Fruit fly (Drosophila melanogaster): Measurements from ENCODE around the gene CG1801.

CG1801 gene

DNA sequence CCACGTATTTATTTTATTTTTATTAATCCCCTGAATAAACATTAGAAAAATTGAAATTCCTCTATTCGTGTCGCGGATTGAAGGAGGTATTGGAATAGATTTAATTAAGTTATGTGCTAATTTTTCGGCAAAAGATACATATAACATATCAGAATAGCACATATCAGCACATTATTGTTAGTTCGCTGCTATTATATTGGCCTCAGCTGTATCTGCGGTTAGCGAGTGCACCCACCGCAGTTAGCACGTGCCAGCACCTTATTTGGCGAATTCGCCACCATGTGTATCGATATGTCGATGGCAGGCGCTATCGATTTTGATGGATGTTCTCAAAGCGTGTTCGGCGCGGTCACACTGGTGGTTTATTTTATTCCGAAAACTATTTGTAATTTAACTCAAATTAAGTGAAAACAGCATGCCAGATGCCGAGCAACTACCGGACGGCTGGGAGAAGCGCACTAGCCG is 27.7 kb upstream of the CG1801 start, which contains the start of gene dod (continued):
- TF ChIP-seq fd85E (GFP tag; optimal IDR thresholded peaks at IDR 0.05) (no peak), esn (GFP tag; optimal IDR thresholded peaks at IDR 0.05) (peak; percentile 67), fkh (GFP tag; optimal IDR thresholded peaks at IDR 0.05) (no peak), ss (GFP tag; optimal IDR thresholded peaks at IDR 0.05) (no peak), Sox15 (GFP tag; optimal IDR thresholded peaks at IDR 0.05) (no peak), CG31627 (GFP tag; optimal IDR thresholded peaks at IDR 0.05) (peak; percentile 53), Hr38 (GFP tag; optimal IDR thresholded peaks at IDR 0.05) (no peak), CG16779 (tag; optimal IDR thresholded peaks at IDR 0.05) (no peak), Blimp-1 (GFP tag; optimal IDR thresholded peaks at IDR 0.05) (no peak), vri (GFP tag; optimal IDR thresholded peaks at IDR 0.05) (no peak), lz (GFP tag; optimal IDR thresholded peaks at IDR 0.05) (peak; percentile 53), Ets96B (tag; optimal IDR thresholded peaks at IDR 0.05) (peak; percentile 54), Smox (GFP tag; optimal IDR thresholded peaks at IDR 0.05) (peak; percentile 53), CG32006 (GFP tag; optimal IDR thresholded peaks at IDR 0.05) (peak; percentile 60), CG6163 (GFP tag; IDR thresholded peaks at IDR 0.05) (peak; percentile 50; the same call in 1 of the 3 replicates), CG11902 (GFP tag; optimal IDR thresholded peaks at IDR 0.05) (no peak), salr (GFP tag; optimal IDR thresholded peaks at IDR 0.05) (no peak), Eip78C (GFP tag) (peak; percentile 85), eg (GFP tag; IDR thresholded peaks at IDR 0.05) (peak; percentile 74; the same call in 2 of the 3 replicates), CG4318 (GFP tag; optimal IDR thresholded peaks at IDR 0.05) (no peak), Hr39 (GFP tag; optimal IDR thresholded peaks at IDR 0.05) (peak; percentile 53), pdm3 (GFP tag; optimal IDR thresholded peaks at IDR 0.05) (no peak), Hr4 (GFP tag; optimal IDR thresholded peaks at IDR 0.05) (peak; percentile 54), Eip75B (GFP tag; optimal IDR thresholded peaks at IDR 0.05) (no peak), CG15336 (GFP tag; IDR thresholded peaks at IDR 0.05) (peak; percentile 55), CG10669 (GFP tag; optimal IDR thresholded peaks at IDR 0.05) (no peak), OdsH (GFP tag; optimal IDR thresholded peaks at IDR 0.05) (no peak), CG11294 (GFP tag; IDR thresholded peaks at IDR 0.05) (no peak)

DNA sequence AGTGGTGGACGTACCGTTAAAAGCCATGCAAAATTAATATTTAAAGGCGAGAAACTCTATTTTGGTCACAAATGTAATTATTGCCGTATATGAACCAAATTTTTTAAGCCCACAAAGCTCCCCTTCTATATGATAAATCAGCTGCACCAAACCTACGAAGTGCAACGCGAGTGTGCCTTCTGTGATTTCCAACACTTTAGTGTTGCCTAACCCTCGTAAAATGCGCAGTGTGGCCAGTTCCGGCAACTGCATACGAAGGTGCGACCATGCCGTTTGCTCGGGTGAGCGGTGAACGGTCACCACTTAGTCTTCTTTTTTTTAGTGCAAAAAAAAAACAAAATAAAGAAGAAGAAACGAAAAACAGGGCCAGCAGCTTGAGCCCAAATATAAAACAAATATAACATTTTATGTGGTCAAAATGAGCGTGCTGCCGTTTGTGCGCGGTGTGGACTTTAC is 22.2 kb upstream of the CG1801 start, which contains the start of the genes tty and fliI:
TSS of gene tty (minus strand) at position 201 of the 456 bp plus-strand sequence.
TSS of gene fliI (plus strand) at position 266 of the 456 bp plus-strand sequence.
- peak; percentile 89 for TF ChIP-seq Ets96B (tag; optimal IDR thresholded peaks at IDR 0.05)
- TF ChIP-seq esn (GFP tag; optimal IDR thresholded peaks at IDR 0.05), result peak; percentile 88
- TF ChIP-seq CG15336 (GFP tag; IDR thresholded peaks at IDR 0.05), result peak; percentile 87
- peak; percentile 95 for TF ChIP-seq CG8119 (GFP tag; IDR thresholded peaks at IDR 0.05)
- TF ChIP-seq Eip78C (GFP tag), result peak; percentile 94
- TF ChIP-seq CG8319 (GFP tag; optimal IDR thresholded peaks at IDR 0.05), result peak; percentile 62
- peak; percentile 84 for TF ChIP-seq Ets21C (GFP tag; optimal IDR thresholded peaks at IDR 0.05)
- TF ChIP-seq fkh (GFP tag; optimal IDR thresholded peaks at IDR 0.05), result no peak
- TF ChIP-seq Blimp-1 (GFP tag; optimal IDR thresholded peaks at IDR 0.05), result peak; percentile 55
- TF ChIP-seq fd59A (GFP tag; optimal IDR thresholded peaks at IDR 0.05), result peak; percentile 74
- TF ChIP-seq CG6163 (GFP tag; IDR thresholded peaks at IDR 0.05), result peak; percentile 95
- peak; percentile 56 for TF ChIP-seq vri (GFP tag; optimal IDR thresholded peaks at IDR 0.05)
- no peak for TF ChIP-seq Eip93F (GFP tag; optimal IDR thresholded peaks at IDR 0.05)
- peak; percentile 89 for TF ChIP-seq lz (GFP tag; optimal IDR thresholded peaks at IDR 0.05)
- TF ChIP-seq CG3032 (tag; optimal IDR thresholded peaks at IDR 0.05), result peak; percentile 87
- peak; percentile 85 for TF ChIP-seq dac (GFP tag; optimal IDR thresholded peaks at IDR 0.05)
- TF ChIP-seq CG11902 (GFP tag; optimal IDR thresholded peaks at IDR 0.05), result peak; percentile 83
- peak; percentile 89 for TF ChIP-seq CG11294 (GFP tag; IDR thresholded peaks at IDR 0.05)
- peak; percentile 92 for TF ChIP-seq Gug (GFP tag; IDR thresholded peaks at IDR 0.05)
- peak; percentile 89 for TF ChIP-seq Met (GFP tag; optimal IDR thresholded peaks at IDR 0.05)
- peak; percentile 85 for TF ChIP-seq acj6 (GFP tag; optimal IDR thresholded peaks at IDR 0.05)
- peak; percentile 90 for TF ChIP-seq Hr4 (GFP tag; optimal IDR thresholded peaks at IDR 0.05)
- peak; percentile 82 for TF ChIP-seq Smox (GFP tag; optimal IDR thresholded peaks at IDR 0.05)
- TF ChIP-seq CG8632 (GFP tag; optimal IDR thresholded peaks at IDR 0.05), result peak; percentile 78
- peak; percentile 80 for TF ChIP-seq CG11762 (GFP tag; optimal IDR thresholded peaks at IDR 0.05; ENCODE audit: insufficient read depth)
- peak; percentile 85 for TF ChIP-seq topi (GFP tag; optimal IDR thresholded peaks at IDR 0.05)
- peak; percentile 94 for TF ChIP-seq CG6276 (GFP tag; optimal IDR thresholded peaks at IDR 0.05)
- peak; percentile 92 for TF ChIP-seq svp (GFP tag)
- peak; percentile 88 for TF ChIP-seq spab (GFP tag; optimal IDR thresholded peaks at IDR 0.05)
- peak; percentile 92 for TF ChIP-seq Sox14 (GFP tag; optimal IDR thresholded peaks at IDR 0.05)
- TF ChIP-seq CG6854 (GFP tag; optimal IDR thresholded peaks at IDR 0.05), result peak; percentile 86
- TF ChIP-seq Eip75B (GFP tag; optimal IDR thresholded peaks at IDR 0.05), result peak; percentile 79
- TF ChIP-seq Sox102F (GFP tag; optimal IDR thresholded peaks at IDR 0.05), result peak; percentile 86
- peak; percentile 74 for TF ChIP-seq Hr38 (GFP tag; optimal IDR thresholded peaks at IDR 0.05)
- peak; percentile 93 for TF ChIP-seq Hr39 (GFP tag; optimal IDR thresholded peaks at IDR 0.05)
- peak; percentile 91 for TF ChIP-seq cyc (GFP tag; optimal IDR thresholded peaks at IDR 0.05)
